Worm (Caenorhabditis elegans) whole organism, L3 larva: ENCODE results near the gene anmt-3.

Source experiments
- ZK546.5 ChIP-seq: sonication (generic microtip); optimal IDR thresholded peaks from 2 replicates; lab custom pipeline; 2017; ENCODE audit warnings: missing biosample characterization, missing genetic modification characterization
- aly-2 ChIP-seq: fragments of 150-350 bp; optimal IDR thresholded peaks from 2 replicates; lab custom pipeline; 2014; ENCODE audit warnings: missing biosample characterization, missing genetic modification characterization
- ama-1 ChIP-seq: fragments of 150-350 bp; optimal IDR thresholded peaks from 2 replicates; lab custom pipeline; 2018
- ceh-16 ChIP-seq: sonication (generic microtip); optimal IDR thresholded peaks from 2 replicates; lab custom pipeline; 2017; ENCODE audit warnings: missing biosample characterization, missing genetic modification characterization
- ceh-28 ChIP-seq: fragments of 150-350 bp; optimal IDR thresholded peaks from 2 replicates; lab custom pipeline; 2014; ENCODE audit warnings: missing biosample characterization, missing genetic modification reagents, missing genetic modification characterization
- ceh-82 ChIP-seq: fragments of 150-350 bp; optimal IDR thresholded peaks from 2 replicates; lab custom pipeline; 2014; ENCODE audit warnings: missing biosample characterization, missing genetic modification characterization
- ceh-9 ChIP-seq: sonication (generic microtip); optimal IDR thresholded peaks from 2 replicates; lab custom pipeline; 2018; ENCODE audit warnings: missing biosample characterization, missing genetic modification characterization
- daf-12 ChIP-seq: fragments of 150-350 bp; optimal IDR thresholded peaks from 2 replicates; lab custom pipeline; 2014; ENCODE audit warnings: missing biosample characterization, missing genetic modification reagents, missing genetic modification characterization
- egl-5 ChIP-seq: fragments of 150-350 bp; optimal IDR thresholded peaks from 2 replicates; lab custom pipeline; 2017; ENCODE audit warnings: missing biosample characterization, missing genetic modification reagents, missing genetic modification characterization, inconsistent platforms
- elt-1 ChIP-seq: fragments of 150-350 bp; optimal IDR thresholded peaks from 2 replicates; lab custom pipeline; 2014; ENCODE audit warnings: missing biosample characterization, missing genetic modification characterization
- elt-2 ChIP-seq: sonication (generic microtip); optimal IDR thresholded peaks from 2 replicates; lab custom pipeline; 2016; ENCODE audit warnings: missing genetic modification reagents, mild to moderate bottlenecking, missing genetic modification characterization, missing compliant biosample characterization
- eor-1 ChIP-seq, 2 experiments: fragments of 150-350 bp; optimal IDR thresholded peaks; 2 replicates each; lab custom pipeline; 2014 to 2018; ENCODE audit warnings: missing biosample characterization in 2 of 2, missing genetic modification characterization in 2 of 2
- fkh-2 ChIP-seq: fragments of 150-350 bp; optimal IDR thresholded peaks from 2 replicates; lab custom pipeline; 2014; ENCODE audit warnings: missing biosample characterization, missing genetic modification reagents, missing genetic modification characterization
- fos-1 ChIP-seq: fragments of 150-350 bp; optimal IDR thresholded peaks from 2 replicates; lab custom pipeline; 2014; ENCODE audit warnings: missing biosample characterization, missing genetic modification characterization
- hmg-11 ChIP-seq: sonication (generic microtip); optimal IDR thresholded peaks from 2 replicates; lab custom pipeline; 2016; ENCODE audit warnings: missing genetic modification characterization, missing compliant biosample characterization
- jun-1 ChIP-seq: fragments of 150-350 bp; optimal IDR thresholded peaks from 2 replicates; lab custom pipeline; 2014; ENCODE audit warnings: missing biosample characterization, missing genetic modification reagents, missing genetic modification characterization
- lin-15B ChIP-seq: fragments of 150-350 bp; optimal IDR thresholded peaks from 2 replicates; lab custom pipeline; 2014; ENCODE audit warnings: missing biosample characterization, missing genetic modification characterization
- lin-39 ChIP-seq: fragments of 150-350 bp; optimal IDR thresholded peaks from 2 replicates; lab custom pipeline; 2018; ENCODE audit warnings: missing biosample characterization, missing genetic modification reagents, missing genetic modification characterization
- nfya-1 ChIP-seq: sonication (generic microtip); optimal IDR thresholded peaks from 2 replicates; lab custom pipeline; 2017; ENCODE audit warnings: missing genetic modification characterization, mild to moderate bottlenecking, missing compliant biosample characterization, antibody characterized with exemption, moderate library complexity; ENCODE audit not compliant: insufficient read depth
- nhr-11 ChIP-seq: fragments of 150-350 bp; optimal IDR thresholded peaks from 2 replicates; lab custom pipeline; 2014; ENCODE audit warnings: missing biosample characterization, missing genetic modification characterization
- nhr-12 ChIP-seq: fragments of 150-350 bp; optimal IDR thresholded peaks from 2 replicates; lab custom pipeline; 2014; ENCODE audit warnings: missing biosample characterization, missing genetic modification characterization
- nhr-23 ChIP-seq: fragments of 150-350 bp; optimal IDR thresholded peaks from 2 replicates; lab custom pipeline; 2014; ENCODE audit warnings: missing biosample characterization, missing genetic modification reagents, missing genetic modification characterization
- nhr-237 ChIP-seq: fragments of 150-350 bp; optimal IDR thresholded peaks from 2 replicates; lab custom pipeline; 2014; ENCODE audit warnings: missing biosample characterization, missing genetic modification characterization
- nhr-25 ChIP-seq: sonication (generic microtip); optimal IDR thresholded peaks from 2 replicates; lab custom pipeline; 2017; ENCODE audit warnings: missing biosample characterization, missing genetic modification characterization
- nhr-76 ChIP-seq: fragments of 150-350 bp; sonication (generic microtip); optimal IDR thresholded peaks from 5 replicates; lab custom pipeline; 2014; ENCODE audit warnings: missing biosample characterization, missing genetic modification characterization
- pha-4 ChIP-seq: fragments of 150-350 bp; optimal IDR thresholded peaks from 2 replicates; lab custom pipeline; 2014; ENCODE audit warnings: missing biosample characterization, missing genetic modification reagents, missing genetic modification characterization
- pqm-1 ChIP-seq: fragments of 150-350 bp; optimal IDR thresholded peaks from 2 replicates; lab custom pipeline; 2017; ENCODE audit warnings: missing biosample characterization, missing genetic modification characterization, inconsistent platforms
- skn-1 ChIP-seq: fragments of 150-350 bp; optimal IDR thresholded peaks from 2 replicates; lab custom pipeline; 2014; ENCODE audit warnings: missing biosample characterization, missing genetic modification characterization
- snpc-4 ChIP-seq: fragments of 150-350 bp; optimal IDR thresholded peaks from 2 replicates; lab custom pipeline; 2014; ENCODE audit warnings: missing biosample characterization, missing genetic modification characterization
- tbx-2 ChIP-seq: sonication (generic microtip); optimal IDR thresholded peaks from 2 replicates; lab custom pipeline; 2016; ENCODE audit warnings: mild to moderate bottlenecking, missing genetic modification characterization, missing compliant biosample characterization
- unc-62 ChIP-seq: fragments of 150-350 bp; sonication (generic microtip); optimal IDR thresholded peaks from 4 replicates; lab custom pipeline; 2014; ENCODE audit warnings: missing biosample characterization, missing genetic modification reagents, missing genetic modification characterization
- zag-1 ChIP-seq: fragments of 150-350 bp; optimal IDR thresholded peaks from 2 replicates; lab custom pipeline; 2014; ENCODE audit warnings: missing biosample characterization, missing genetic modification characterization
- ztf-4 ChIP-seq: fragments of 150-350 bp; optimal IDR thresholded peaks from 2 replicates; lab custom pipeline; 2014; ENCODE audit warnings: missing biosample characterization, missing genetic modification characterization

anmt-3 gene

ce11 chrV:9962916-9963315, 4.8 kb upstream of the anmt-3 start:
- TF ChIP-seq egl-5 (tag; lab: Kevin White, UChicago): no peak
- TF ChIP-seq ceh-16: no peak
- TF ChIP-seq nhr-25 (tag; lab: Kevin White, UChicago): peak; percentile 69
- no peak for TF ChIP-seq ZK546.5 (tag; lab: Kevin White, UChicago)

- no peak for TF ChIP-seq ceh-82 (tag; lab: Kevin White, UChicago)
- TF ChIP-seq tbx-2 (tag; lab: Kevin White, UChicago): no peak
- no peak for TF ChIP-seq elt-1
- no peak for TF ChIP-seq ama-1 (lab: Kevin White, UChicago)
- no peak for TF ChIP-seq nhr-25 (tag; lab: Kevin White, UChicago)
- TF ChIP-seq pha-4 (tag; lab: Kevin White, UChicago): no peak
Measured at ce11 chrV:9962394-9962793, 4.3 kb upstream of the anmt-3 start, which contains the start of gene madf-4. madf-4 (minus strand) TSS chrV:9962494.

DNA sequence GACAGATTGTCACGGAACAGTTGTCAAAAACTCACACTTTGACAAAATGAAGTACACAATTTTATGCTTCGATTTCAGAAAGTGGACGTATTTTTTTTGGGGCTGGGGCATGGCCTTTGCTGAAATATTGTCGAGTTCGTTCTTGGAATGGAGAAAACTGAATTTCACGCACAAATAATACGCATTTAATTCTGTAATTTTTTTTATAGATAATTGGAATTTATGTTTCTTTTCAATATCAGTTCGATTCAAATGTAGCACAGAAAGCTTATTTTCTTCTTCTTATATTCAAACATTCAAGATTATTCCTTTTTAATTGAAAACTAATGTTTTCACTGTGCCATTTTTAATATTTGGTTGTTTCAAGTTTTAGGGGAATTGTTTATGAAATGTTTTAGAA, 2.2 kb upstream of the anmt-3 start, which contains the start of gene T07C12.10:
TSS of gene T07C12.10 (minus strand) at position 101 of the 400 bp plus-strand sequence.
- TF ChIP-seq snpc-4 (no peak), hmg-11 (no peak)

ce11 chrV:9958654-9959053, 523 bp upstream of the anmt-3 start:
- TF ChIP-seq nhr-11 (tag; lab: Kevin White, UChicago): peak; percentile 37
- TF ChIP-seq skn-1 (tag; lab: Kevin White, UChicago): no peak
- TF ChIP-seq lin-39 (tag; lab: Kevin White, UChicago): no peak
- TF ChIP-seq egl-5 (tag; lab: Kevin White, UChicago): peak; percentile 22

DNA sequence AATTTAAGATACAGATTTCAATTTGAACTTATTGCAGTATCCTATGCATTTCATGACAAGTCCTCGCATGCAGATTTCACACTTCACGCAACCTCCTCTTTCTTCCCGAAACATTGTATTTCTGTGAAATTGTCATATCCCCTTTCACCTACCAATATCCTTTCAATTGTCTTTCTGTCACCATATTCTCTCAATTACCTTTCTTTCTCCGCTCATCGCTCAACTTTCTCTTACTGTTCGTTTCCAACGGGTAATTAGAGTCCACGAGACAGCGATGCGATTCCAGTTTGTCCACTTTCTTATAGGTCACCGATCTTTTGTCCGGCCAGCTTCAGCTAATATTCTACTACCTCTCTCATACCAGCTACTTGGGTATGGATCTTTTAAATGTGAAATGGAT, 5.7 kb downstream of the anmt-3 start, which contains the start of gene mam-5:
TSS of gene mam-5 (plus strand) at position 304 of the 400 bp plus-strand sequence.
- TF ChIP-seq ceh-28 (tag; lab: Kevin White, UChicago): no peak
- no peak for TF ChIP-seq nhr-23 (tag; lab: Kevin White, UChicago)
- TF ChIP-seq zag-1 (tag; lab: Kevin White, UChicago): no peak
- no peak for TF ChIP-seq fos-1 (tag; lab: Kevin White, UChicago)
- TF ChIP-seq ZK546.5 (tag; lab: Kevin White, UChicago): no peak
- no peak for TF ChIP-seq ama-1 (lab: Kevin White, UChicago)
- TF ChIP-seq eor-1 (tag; optimal IDR thresholded peaks at IDR 0.05; lab: Kevin White, UChicago): no peak
- no peak for TF ChIP-seq lin-15B (tag; lab: Kevin White, UChicago)
- TF ChIP-seq unc-62 (GFP tag; lab: Kevin White, UChicago): no peak
- TF ChIP-seq aly-2 (tag; lab: Kevin White, UChicago): no peak
- TF ChIP-seq ceh-9 (tag; lab: Kevin White, UChicago): no peak
- no peak for TF ChIP-seq fkh-2 (tag; lab: Kevin White, UChicago)

DNA sequence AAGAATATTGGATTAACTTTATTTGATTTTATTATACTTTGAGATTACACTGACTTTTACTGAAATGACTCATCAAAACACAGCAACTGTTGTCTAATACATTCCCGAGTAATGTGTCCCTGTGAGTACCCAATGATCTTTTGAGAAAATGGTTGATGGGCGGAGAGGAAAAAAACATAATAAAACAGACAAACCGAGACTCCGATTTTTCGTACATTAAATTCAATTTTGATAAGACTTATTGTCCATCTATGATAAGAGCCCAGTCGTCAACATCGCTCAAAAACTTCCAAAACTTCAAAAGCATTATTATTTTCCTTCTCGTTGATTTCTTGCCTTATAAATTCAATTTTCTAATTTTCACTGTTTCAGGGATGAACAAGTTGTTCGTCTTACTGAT, 7.3 kb downstream of the anmt-3 start, which contains the start of gene ttr-46:
TSS of gene ttr-46 (plus strand) at position 373 of the 400 bp plus-strand sequence.
- TF ChIP-seq pqm-1 (tag; lab: Kevin White, UChicago) (peak; percentile 65), elt-2 (tag; lab: Kevin White, UChicago) (peak; percentile 68), tbx-2 (tag; lab: Kevin White, UChicago) (no peak)

ce11 chrV:9948840-9949239, 9.3 kb downstream of the anmt-3 start, which contains the start of gene nlp-58:
nlp-58 (minus strand) TSS chrV:9948940.
- TF ChIP-seq eor-1 (tag; optimal IDR thresholded peaks at IDR 0.05; lab: Kevin White, UChicago) (no peak), ceh-16 (no peak), nfya-1 (no peak), nhr-237 (no peak), nhr-23 (tag; lab: Kevin White, UChicago) (no peak), ceh-28 (tag; lab: Kevin White, UChicago) (no peak), ama-1 (lab: Kevin White, UChicago) (no peak), snpc-4 (no peak), nhr-76 (tag; lab: Kevin White, UChicago) (no peak), zag-1 (tag; lab: Kevin White, UChicago) (no peak), elt-1 (no peak), aly-2 (tag; lab: Kevin White, UChicago) (no peak), nhr-12 (tag; lab: Kevin White, UChicago) (no peak), nhr-25 (tag; lab: Kevin White, UChicago) (no peak), ZK546.5 (tag; lab: Kevin White, UChicago) (no peak), skn-1 (tag; lab: Kevin White, UChicago) (no peak), daf-12 (tag; lab: Kevin White, UChicago) (no peak), ztf-4 (tag; lab: Kevin White, UChicago) (no peak), jun-1 (tag; lab: Kevin White, UChicago) (no peak)
- TF ChIP-seq, all 47 proteins: peak for 0
